Worm (Caenorhabditis elegans) whole organism, mixed stage, embryonic: ENCODE results near the gene C18B2.2.

ENCODE experiments used
- ces-1 ChIP-seq: fragments of 150-350 bp; optimal IDR thresholded peaks from 2 replicates; lab custom pipeline; 2014; ENCODE audit warnings: missing biosample characterization, missing genetic modification reagents, missing genetic modification characterization
- elt-3 ChIP-seq: fragments of 150-350 bp; optimal IDR thresholded peaks from 2 replicates; lab custom pipeline; 2014; ENCODE audit warnings: missing biosample characterization, missing genetic modification characterization
- lin-32 ChIP-seq: fragments of 200-800 bp; sonication (Bioruptor generic); optimal IDR thresholded peaks from 2 replicates; lab custom pipeline; 2018; ENCODE audit warnings: mild to moderate bottlenecking, missing genetic modification characterization, missing compliant biosample characterization
- lsy-2 ChIP-seq: fragments of 150-350 bp; optimal IDR thresholded peaks from 2 replicates; lab custom pipeline; 2014; ENCODE audit warnings: missing biosample characterization, missing genetic modification characterization
- nhr-76 ChIP-seq: sonication (generic microtip); optimal IDR thresholded peaks from 2 replicates; lab custom pipeline; 2017; ENCODE audit warnings: missing biosample characterization, missing genetic modification characterization
- pha-4 ChIP-seq: fragments of 150-350 bp; optimal IDR thresholded peaks from 2 replicates; lab custom pipeline; 2018; ENCODE audit warnings: missing biosample characterization, missing genetic modification reagents, missing genetic modification characterization
- snpc-4 ChIP-seq: fragments of 150-350 bp; optimal IDR thresholded peaks from 2 replicates; lab custom pipeline; 2014; ENCODE audit warnings: missing biosample characterization, missing genetic modification characterization
- unc-62 ChIP-seq: fragments of 150-350 bp; optimal IDR thresholded peaks from 2 replicates; lab custom pipeline; 2014; ENCODE audit warnings: missing biosample characterization, missing genetic modification reagents, missing genetic modification characterization

DNA sequence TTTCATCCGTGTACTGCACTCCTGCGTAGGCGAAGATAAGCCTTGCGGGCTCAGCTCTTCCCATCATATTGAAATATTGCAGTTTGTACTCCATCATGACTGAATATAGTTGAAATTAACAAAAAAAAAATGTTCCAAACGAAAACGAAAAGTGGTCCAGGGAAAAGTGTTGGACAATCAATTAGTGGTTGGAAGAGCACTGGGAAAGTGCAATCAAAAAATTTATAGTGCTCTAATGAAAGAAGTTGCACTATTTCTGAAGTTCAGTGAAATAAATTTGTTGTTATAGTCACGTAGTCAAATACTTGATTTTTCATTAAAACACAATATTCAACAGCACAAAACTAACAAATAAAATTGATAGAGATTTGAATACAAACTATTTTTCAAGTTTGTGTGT lies 10.4 kb downstream of the C18B2.2 start, which contains the start of gene gst-11:
- no peak for TF ChIP-seq snpc-4 (tag; lab: Kevin White, UChicago)
- no peak for TF ChIP-seq lin-32
- no peak for TF ChIP-seq elt-3 (tag; lab: Kevin White, UChicago)
- no peak for TF ChIP-seq pha-4
- no peak for TF ChIP-seq nhr-76
- no peak for TF ChIP-seq lsy-2
- TF ChIP-seq ces-1 (GFP tag; lab: Kevin White, UChicago), result no peak
- TF ChIP-seq unc-62 (GFP tag; lab: Kevin White, UChicago), result no peak
